Fruit fly (Drosophila melanogaster): Measurements from ENCODE around the gene CG6763.

CG6763 gene

dm6 chr3R:23333334-23334035 is 49.7 kb downstream of the CG6763 start (continued):
- TF ChIP-seq CrebB (tag; optimal IDR thresholded peaks at IDR 0.05), result peak; percentile 1
- peak; percentile 48 for TF ChIP-seq slp2 (GFP tag; optimal IDR thresholded peaks at IDR 0.05)
- peak; percentile 4 for TF ChIP-seq CG1233 (GFP tag; optimal IDR thresholded peaks at IDR 0.05)
- peak; percentile 72 for TF ChIP-seq row (GFP tag; IDR thresholded peaks at IDR 0.05)
- peak; percentile 58 for TF ChIP-seq PHDP (tag; optimal IDR thresholded peaks at IDR 0.05)
- no peak for TF ChIP-seq CG34376 (GFP tag; optimal IDR thresholded peaks at IDR 0.05)
- peak; percentile 44 for TF ChIP-seq CG10267 (tag; optimal IDR thresholded peaks at IDR 0.05)
- peak; percentile 40 for TF ChIP-seq CG9727 (GFP tag; optimal IDR thresholded peaks at IDR 0.05)
- no peak for TF ChIP-seq Dad (GFP tag; optimal IDR thresholded peaks at IDR 0.05)
- TF ChIP-seq CG15269 (tag; optimal IDR thresholded peaks at IDR 0.05), result peak; percentile 25
- TF ChIP-seq CG12299 (tag; optimal IDR thresholded peaks at IDR 0.05), result no peak
- peak; percentile 58 for TF ChIP-seq trem (tag; optimal IDR thresholded peaks at IDR 0.05)
- TF ChIP-seq CG2875 (GFP tag; optimal IDR thresholded peaks at IDR 0.05), result peak; percentile 57
- no peak for TF ChIP-seq CG4730 (GFP tag; IDR thresholded peaks at IDR 0.05)
- peak; percentile 37 for TF ChIP-seq CG18599 (GFP tag; optimal IDR thresholded peaks at IDR 0.05)
- TF ChIP-seq lmd (GFP tag; IDR thresholded peaks at IDR 0.05), result peak; percentile 38; the same call in 1 of the 2 replicates
- TF ChIP-seq Ets65A (GFP tag), result peak; percentile 92
- peak; percentile 26 for TF ChIP-seq repo (GFP tag; optimal IDR thresholded peaks at IDR 0.05)
- peak; percentile 65 for TF ChIP-seq unpg (GFP tag; optimal IDR thresholded peaks at IDR 0.05)
- TF ChIP-seq Atf-2 (GFP tag; optimal IDR thresholded peaks at IDR 0.05), result peak; percentile 37
- TF ChIP-seq Atf6 (GFP tag; IDR thresholded peaks at IDR 0.05), result no peak; the same call in 1 of the 2 replicates
- peak; percentile 57 for TF ChIP-seq CG1529 (GFP tag; optimal IDR thresholded peaks at IDR 0.05)
- TF ChIP-seq chif (GFP tag; optimal IDR thresholded peaks at IDR 0.05), result peak; percentile 37 to 55
- peak; percentile 49 for TF ChIP-seq CG15601 (tag; optimal IDR thresholded peaks at IDR 0.05)
- TF ChIP-seq CG13296 (GFP tag; optimal IDR thresholded peaks at IDR 0.05), result no peak
- TF ChIP-seq br (optimal IDR thresholded peaks at IDR 0.05), result no peak
- TF ChIP-seq ranshi (GFP tag; IDR thresholded peaks at IDR 0.05), result no peak
- peak; percentile 23 for TF ChIP-seq CG8944 (GFP tag; optimal IDR thresholded peaks at IDR 0.05)
- no peak for TF ChIP-seq MBD-R2 (GFP tag; IDR thresholded peaks at IDR 0.05)
- peak in 1 of 3 experiments; percentile 72 for TF ChIP-seq lola (GFP tag; optimal IDR thresholded peaks at IDR 0.05)
- no peak for TF ChIP-seq fd3F (GFP tag; optimal IDR thresholded peaks at IDR 0.05)
- TF ChIP-seq CG16779 (GFP tag; IDR thresholded peaks at IDR 0.05), result no peak
- peak; percentile 30 for TF ChIP-seq en (GFP tag; optimal IDR thresholded peaks at IDR 0.05)
- TF ChIP-seq CG17359 (tag; optimal IDR thresholded peaks at IDR 0.05), result peak; percentile 60
- TF ChIP-seq CG18619 (GFP tag; optimal IDR thresholded peaks at IDR 0.05), result peak; percentile 30
- TF ChIP-seq CG13624 (GFP tag; optimal IDR thresholded peaks at IDR 0.05), result peak; percentile 4
- peak; percentile 9 for TF ChIP-seq Sry-δ (GFP tag; optimal IDR thresholded peaks at IDR 0.05)
- peak; percentile 40 for TF ChIP-seq CG17568 (GFP tag; optimal IDR thresholded peaks at IDR 0.05)
- TF ChIP-seq Abd-B (GFP tag; optimal IDR thresholded peaks at IDR 0.05), result peak; percentile 29
- no peak for TF ChIP-seq pb (GFP tag; optimal IDR thresholded peaks at IDR 0.05)
- peak; percentile 57 for TF ChIP-seq gsb-n (tag; optimal IDR thresholded peaks at IDR 0.05)
- TF ChIP-seq sisA (GFP tag; IDR thresholded peaks at IDR 0.05), result peak; percentile 41; the same call in 1 of the 2 replicates
- peak; percentile 34 for TF ChIP-seq CG5180 (GFP tag; optimal IDR thresholded peaks at IDR 0.05)
- TF ChIP-seq CG15514 (GFP tag; optimal IDR thresholded peaks at IDR 0.05), result no peak
- no peak for TF ChIP-seq dm (GFP tag; optimal IDR thresholded peaks at IDR 0.05)
- TF ChIP-seq CG12769 (tag; optimal IDR thresholded peaks at IDR 0.05), result peak; percentile 51
- TF ChIP-seq CG7786 (GFP tag; optimal IDR thresholded peaks at IDR 0.05), result peak; percentile 11
- peak; percentile 79 for TF ChIP-seq gem (tag; optimal IDR thresholded peaks at IDR 0.05)
- TF ChIP-seq Gug (GFP tag; IDR thresholded peaks at IDR 0.05), result no peak
- no peak for TF ChIP-seq CG6765 (GFP tag; optimal IDR thresholded peaks at IDR 0.05)

All from whole organism, embryonic.